Worm (Caenorhabditis elegans): ENCODE data around the gene col-44.

The col-44 gene

ce11 chrX:13591175-13591574 is at the start of gene col-44:
Gene col-44 (plus strand): TSS chrX:13591475.
- no peak for TF ChIP-seq ref-1 (GFP tag; conservative IDR thresholded peaks at IDR 0.05)
- TF ChIP-seq ztf-29 (GFP tag; IDR thresholded peaks at IDR 0.05), result no peak
- no peak for TF ChIP-seq flt-1 (GFP tag; IDR thresholded peaks at IDR 0.05)
- TF ChIP-seq ztf-23 (GFP tag; IDR thresholded peaks at IDR 0.05), result no peak
- no peak for TF ChIP-seq cog-1 (tag; optimal IDR thresholded peaks at IDR 0.05)
- no peak for TF ChIP-seq tab-1 (GFP tag; IDR thresholded peaks at IDR 0.05)
- no peak for TF ChIP-seq klf-2 (GFP tag; conservative IDR thresholded peaks at IDR 0.05)
- no peak for TF ChIP-seq med-1 (GFP tag; optimal IDR thresholded peaks at IDR 0.05; ENCODE audit: insufficient read depth)
- no peak for TF ChIP-seq T22C8.4 (GFP tag; IDR thresholded peaks at IDR 0.05)

ce11 chrX:13542236-13542635 is 49.0 kb upstream of the col-44 start, which contains the start of gene cah-4:
Gene cah-4 (plus strand): TSS chrX:13542574.
- TF ChIP-seq ztf-29 (GFP tag; IDR thresholded peaks at IDR 0.05), result no peak
- no peak for TF ChIP-seq ztf-23 (GFP tag; IDR thresholded peaks at IDR 0.05)
- no peak for TF ChIP-seq med-1 (GFP tag; optimal IDR thresholded peaks at IDR 0.05; ENCODE audit: insufficient read depth)
- TF ChIP-seq ref-1 (GFP tag; conservative IDR thresholded peaks at IDR 0.05), result no peak
- no peak for TF ChIP-seq cog-1 (tag; optimal IDR thresholded peaks at IDR 0.05)
- TF ChIP-seq T22C8.4 (GFP tag; IDR thresholded peaks at IDR 0.05), result no peak
- no peak for TF ChIP-seq flt-1 (GFP tag; IDR thresholded peaks at IDR 0.05)
- TF ChIP-seq tab-1 (GFP tag; IDR thresholded peaks at IDR 0.05), result no peak
- no peak for TF ChIP-seq klf-2 (GFP tag; conservative IDR thresholded peaks at IDR 0.05)

- TF ChIP-seq med-1 (GFP tag; optimal IDR thresholded peaks at IDR 0.05; ENCODE audit: insufficient read depth), result no peak
- no peak for TF ChIP-seq T22C8.4 (GFP tag; IDR thresholded peaks at IDR 0.05)
- no peak for TF ChIP-seq cog-1 (tag; optimal IDR thresholded peaks at IDR 0.05)
Observed at ce11 chrX:13542757-13543156, 48.5 kb upstream of the col-44 start.

ce11 chrX:13543350-13543749 is 47.9 kb upstream of the col-44 start:
- TF ChIP-seq ztf-23 (GFP tag; IDR thresholded peaks at IDR 0.05) (no peak), ref-1 (GFP tag; conservative IDR thresholded peaks at IDR 0.05) (no peak), med-1 (GFP tag; optimal IDR thresholded peaks at IDR 0.05; ENCODE audit: insufficient read depth) (no peak), klf-2 (GFP tag; conservative IDR thresholded peaks at IDR 0.05) (no peak), cog-1 (tag; optimal IDR thresholded peaks at IDR 0.05) (no peak), T22C8.4 (GFP tag; IDR thresholded peaks at IDR 0.05) (no peak), tab-1 (GFP tag; IDR thresholded peaks at IDR 0.05) (no peak), flt-1 (GFP tag; IDR thresholded peaks at IDR 0.05) (no peak), ztf-29 (GFP tag; IDR thresholded peaks at IDR 0.05) (no peak)

- TF ChIP-seq flt-1 (GFP tag; IDR thresholded peaks at IDR 0.05) (no peak), klf-2 (GFP tag; conservative IDR thresholded peaks at IDR 0.05) (no peak), cog-1 (tag; optimal IDR thresholded peaks at IDR 0.05) (no peak), tab-1 (GFP tag; IDR thresholded peaks at IDR 0.05) (no peak), med-1 (GFP tag; optimal IDR thresholded peaks at IDR 0.05; ENCODE audit: insufficient read depth) (no peak), T22C8.4 (GFP tag; IDR thresholded peaks at IDR 0.05) (no peak), ztf-23 (GFP tag; IDR thresholded peaks at IDR 0.05) (no peak), ztf-29 (GFP tag; IDR thresholded peaks at IDR 0.05) (no peak), ref-1 (GFP tag; conservative IDR thresholded peaks at IDR 0.05) (no peak)
Observed at ce11 chrX:13544544-13545021, 46.7 kb upstream of the col-44 start.

- no peak for TF ChIP-seq ztf-29 (GFP tag; IDR thresholded peaks at IDR 0.05)
- no peak for TF ChIP-seq med-1 (GFP tag; optimal IDR thresholded peaks at IDR 0.05; ENCODE audit: insufficient read depth)
- no peak for TF ChIP-seq klf-2 (GFP tag; conservative IDR thresholded peaks at IDR 0.05)
- TF ChIP-seq ref-1 (GFP tag; conservative IDR thresholded peaks at IDR 0.05), result no peak
- TF ChIP-seq cog-1 (tag; optimal IDR thresholded peaks at IDR 0.05), result no peak
- TF ChIP-seq ztf-23 (GFP tag; IDR thresholded peaks at IDR 0.05), result no peak
- TF ChIP-seq T22C8.4 (GFP tag; IDR thresholded peaks at IDR 0.05), result no peak
- no peak for TF ChIP-seq flt-1 (GFP tag; IDR thresholded peaks at IDR 0.05)
Observed at ce11 chrX:13550890-13551289, 40.4 kb upstream of the col-44 start, which contains the start of gene odr-1. Gene odr-1 (minus strand): TSS chrX:13550990.

- TF ChIP-seq flt-1 (GFP tag; IDR thresholded peaks at IDR 0.05) (no peak), ztf-29 (GFP tag; IDR thresholded peaks at IDR 0.05) (no peak), med-1 (GFP tag; optimal IDR thresholded peaks at IDR 0.05; ENCODE audit: insufficient read depth) (no peak), T22C8.4 (GFP tag; IDR thresholded peaks at IDR 0.05) (no peak), cog-1 (tag; optimal IDR thresholded peaks at IDR 0.05) (no peak), tab-1 (GFP tag; IDR thresholded peaks at IDR 0.05) (no peak), ztf-23 (GFP tag; IDR thresholded peaks at IDR 0.05) (no peak)
Observed at ce11 chrX:13555098-13555497, 36.2 kb upstream of the col-44 start.

DNA sequence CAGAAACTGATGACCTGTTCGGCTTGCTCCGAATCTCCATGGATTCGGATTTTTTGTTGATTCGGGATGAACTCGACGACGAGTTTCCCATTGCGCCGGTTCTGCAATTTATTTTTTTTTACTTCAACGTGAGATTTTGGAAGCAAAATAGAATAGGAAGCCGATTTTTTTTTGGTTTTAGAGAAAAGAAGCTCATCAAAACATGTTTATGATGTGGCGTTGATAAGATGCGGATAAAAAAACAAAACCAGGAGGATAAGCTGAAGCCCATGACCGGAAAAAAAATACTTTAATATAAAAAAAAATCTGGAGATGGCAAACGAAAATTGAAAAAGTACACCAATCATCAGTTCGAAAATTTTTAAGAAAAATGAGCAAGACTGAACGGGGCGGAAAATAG is 35.2 kb upstream of the col-44 start, which contains the start of gene glb-20:
Gene glb-20 (minus strand): TSS at position 101 of the 400 bp plus-strand sequence.
- TF ChIP-seq tab-1 (GFP tag; IDR thresholded peaks at IDR 0.05), result no peak
- TF ChIP-seq ztf-23 (GFP tag; IDR thresholded peaks at IDR 0.05), result no peak
- TF ChIP-seq T22C8.4 (GFP tag; IDR thresholded peaks at IDR 0.05), result no peak
- no peak for TF ChIP-seq ref-1 (GFP tag; conservative IDR thresholded peaks at IDR 0.05)
- TF ChIP-seq klf-2 (GFP tag; conservative IDR thresholded peaks at IDR 0.05), result no peak
- TF ChIP-seq flt-1 (GFP tag; IDR thresholded peaks at IDR 0.05), result no peak
- TF ChIP-seq med-1 (GFP tag; optimal IDR thresholded peaks at IDR 0.05; ENCODE audit: insufficient read depth), result no peak
- no peak for TF ChIP-seq cog-1 (tag; optimal IDR thresholded peaks at IDR 0.05)
- no peak for TF ChIP-seq ztf-29 (GFP tag; IDR thresholded peaks at IDR 0.05)

- TF ChIP-seq T22C8.4 (GFP tag; IDR thresholded peaks at IDR 0.05) (no peak), cog-1 (tag; optimal IDR thresholded peaks at IDR 0.05) (no peak), ztf-29 (GFP tag; IDR thresholded peaks at IDR 0.05) (no peak), tab-1 (GFP tag; IDR thresholded peaks at IDR 0.05) (no peak), ref-1 (GFP tag; conservative IDR thresholded peaks at IDR 0.05) (no peak), med-1 (GFP tag; optimal IDR thresholded peaks at IDR 0.05; ENCODE audit: insufficient read depth) (no peak), ztf-23 (GFP tag; IDR thresholded peaks at IDR 0.05) (no peak), klf-2 (GFP tag; conservative IDR thresholded peaks at IDR 0.05) (no peak), flt-1 (GFP tag; IDR thresholded peaks at IDR 0.05) (no peak)
Observed at ce11 chrX:13558667-13559066, 32.6 kb upstream of the col-44 start.

DNA sequence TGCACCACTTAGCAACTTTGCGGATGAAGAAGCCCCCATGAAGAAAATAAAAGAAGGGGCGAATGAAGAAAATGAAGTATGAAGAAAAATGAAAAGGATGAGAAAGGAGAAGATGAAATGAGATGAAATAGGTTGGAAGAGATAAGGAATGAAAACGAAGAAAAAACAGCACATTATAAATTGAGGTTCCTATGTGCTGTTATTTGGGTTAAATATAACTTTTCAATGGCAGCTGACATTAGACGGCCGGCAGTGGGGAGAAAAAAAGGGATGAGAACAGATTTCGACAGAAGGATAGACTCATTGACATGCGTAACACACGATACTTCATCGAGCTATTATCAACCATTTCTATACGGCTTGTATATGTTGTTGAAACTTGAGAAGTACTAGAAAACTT is 29.3 kb upstream of the col-44 start:
- TF ChIP-seq ref-1 (GFP tag; conservative IDR thresholded peaks at IDR 0.05) (no peak), tab-1 (GFP tag; IDR thresholded peaks at IDR 0.05) (no peak), ztf-29 (GFP tag; IDR thresholded peaks at IDR 0.05) (no peak), cog-1 (tag; optimal IDR thresholded peaks at IDR 0.05) (no peak), flt-1 (GFP tag; IDR thresholded peaks at IDR 0.05) (no peak), klf-2 (GFP tag; conservative IDR thresholded peaks at IDR 0.05) (no peak), ztf-23 (GFP tag; IDR thresholded peaks at IDR 0.05) (no peak), med-1 (GFP tag; optimal IDR thresholded peaks at IDR 0.05; ENCODE audit: insufficient read depth) (no peak), T22C8.4 (GFP tag; IDR thresholded peaks at IDR 0.05) (no peak)

Data from whole organism, midembryonic.